Worm (Caenorhabditis elegans): ENCODE results near the gene rap-3.

- no peak for TF ChIP-seq hmg-20 (GFP tag; IDR thresholded peaks at IDR 0.05)
- no peak for TF ChIP-seq zfh-2 (GFP tag; conservative IDR thresholded peaks at IDR 0.05)
- TF ChIP-seq somi-1 (GFP tag; optimal IDR thresholded peaks at IDR 0.05): no peak
- no peak for TF ChIP-seq ama-1 (optimal IDR thresholded peaks at IDR 0.05)
- TF ChIP-seq ama-1 (GFP tag; optimal IDR thresholded peaks at IDR 0.05): no peak
- TF ChIP-seq snpc-4 (GFP tag; optimal IDR thresholded peaks at IDR 0.05): no peak
- no peak for TF ChIP-seq snpc-4 (tag; optimal IDR thresholded peaks at IDR 0.05)
- no peak for TF ChIP-seq egl-44 (GFP tag; IDR thresholded peaks at IDR 0.05)
- no peak for TF ChIP-seq unc-62 (GFP tag; optimal IDR thresholded peaks at IDR 0.05)
- no peak for TF ChIP-seq ekl-4 (GFP tag; IDR thresholded peaks at IDR 0.05)
- no peak for TF ChIP-seq mxl-1 (tag; optimal IDR thresholded peaks at IDR 0.05)
These were observed 33.8 kb downstream of the rap-3 start, which contains the start of gene adk-1 for ce11 chrIV:11210781-11211256.

Data from whole organism, young adult.